Worm (Caenorhabditis elegans) whole organism, L3 larva: ENCODE measurements around the gene sre-46.

Experiments used
- ceh-82 ChIP-seq: fragments of 150-350 bp; optimal IDR thresholded peaks from 2 replicates; lab custom pipeline; 2014; ENCODE audit warnings: missing biosample characterization, missing genetic modification characterization
- nhr-28 ChIP-seq: fragments of 150-350 bp; optimal IDR thresholded peaks from 2 replicates; lab custom pipeline; 2014; ENCODE audit warnings: missing biosample characterization, missing genetic modification characterization

ce11 chrII:13756232-13756631 lies 35.1 kb upstream of the sre-46 start:
- TF ChIP-seq ceh-82 (tag; lab: Kevin White, UChicago) (no peak), nhr-28 (tag; lab: Kevin White, UChicago) (no peak)
